Fruit fly (Drosophila melanogaster) whole organism, embryonic: ENCODE results near the gene CG1640.
A peak's percentile ranks its signal among the peaks of the same experiment; 100 is the strongest.

Experiments used
- Aef1 ChIP-seq: fragments of 200-800 bp; sonication (Bioruptor generic); IDR thresholded peaks from 3 replicates; pipeline ENCODE4 v1.3.6; 2022; ENCODE audit warnings: missing biosample characterization, missing genetic modification characterization
- CG10147 ChIP-seq: fragments of 200-800 bp; sonication (Bioruptor generic); optimal IDR thresholded peaks from 2 replicates; lab custom pipeline; 2019; ENCODE audit warnings: missing biosample characterization, mild to moderate bottlenecking, missing genetic modification characterization, moderate library complexity
- CG10267 ChIP-seq: fragments of 200-800 bp; sonication (Bioruptor generic); optimal IDR thresholded peaks from 2 replicates; lab custom pipeline; 2018; ENCODE audit warnings: missing biosample characterization, mild to moderate bottlenecking, missing genetic modification characterization, moderate library complexity
- CG10543 ChIP-seq: fragments of 200-800 bp; sonication (Bioruptor generic); optimal IDR thresholded peaks from 3 replicates; lab custom pipeline; 2017; ENCODE audit warnings: missing biosample characterization, mild to moderate bottlenecking, missing genetic modification characterization, moderate library complexity
- CG10565 ChIP-seq: fragments of 200-800 bp; sonication (Bioruptor generic); optimal IDR thresholded peaks from 3 replicates; lab custom pipeline; 2016; ENCODE audit warnings: missing biosample characterization, mild to moderate bottlenecking, missing genetic modification characterization
- CG10654 ChIP-seq: fragments of 200-800 bp; sonication (Bioruptor generic); optimal IDR thresholded peaks from 2 replicates; lab custom pipeline; 2016; ENCODE audit warnings: missing biosample characterization, missing genetic modification characterization
- CG11247 ChIP-seq: fragments of 200-800 bp; sonication (Bioruptor generic); IDR thresholded peaks from 2 replicates; pipeline ENCODE4 v1.3.6; 2022; ENCODE audit warnings: missing biosample characterization, missing genetic modification characterization
- CG11398 ChIP-seq: fragments of 200-800 bp; sonication (Bioruptor generic); optimal IDR thresholded peaks from 2 replicates; lab custom pipeline; 2016; ENCODE audit warnings: missing biosample characterization, missing genetic modification characterization
- CG11560 ChIP-seq: fragments of 200-800 bp; sonication (Bioruptor generic); IDR thresholded peaks from 3 replicates; pipeline ENCODE4 v1.3.6; 2022; ENCODE audit warnings: missing biosample characterization, missing genetic modification characterization
- CG13123 ChIP-seq: fragments of 200-800 bp; sonication (Bioruptor generic); optimal IDR thresholded peaks from 2 replicates; lab custom pipeline; 2016; ENCODE audit warnings: missing biosample characterization, missing genetic modification characterization
- CG13296 ChIP-seq: fragments of 200-800 bp; sonication (Bioruptor generic); optimal IDR thresholded peaks from 3 replicates; lab custom pipeline; 2018; ENCODE audit warnings: missing biosample characterization, mild to moderate bottlenecking, missing genetic modification characterization
- CG13775 ChIP-seq: fragments of 200-800 bp; sonication (Bioruptor generic); optimal IDR thresholded peaks from 3 replicates; lab custom pipeline; 2017; ENCODE audit warnings: missing biosample characterization, mild to moderate bottlenecking, missing genetic modification characterization
- CG14860 ChIP-seq: fragments of 200-800 bp; sonication (Bioruptor generic); IDR thresholded peaks from 3 replicates; pipeline ENCODE4 v1.3.6; 2022; ENCODE audit warnings: missing biosample characterization, missing genetic modification characterization; ENCODE audit not compliant: partially characterized antibody
- CG17361 ChIP-seq: fragments of 200-800 bp; sonication (Bioruptor generic); IDR thresholded peaks from 3 replicates; pipeline ENCODE4 v1.3.6; 2022; ENCODE audit warnings: missing biosample characterization, missing genetic modification characterization
- CG18764 ChIP-seq: fragments of 200-800 bp; sonication (Bioruptor generic); optimal IDR thresholded peaks from 3 replicates; lab custom pipeline; 2016; ENCODE audit warnings: missing biosample characterization, missing genetic modification characterization
- CG31365 ChIP-seq: fragments of 200-800 bp; sonication (Bioruptor generic); optimal IDR thresholded peaks from 2 replicates; lab custom pipeline; 2018; ENCODE audit warnings: missing biosample characterization, mild to moderate bottlenecking, missing genetic modification characterization
- CG31441 ChIP-seq: fragments of 200-800 bp; sonication (Bioruptor generic); IDR thresholded peaks from 2 replicates; pipeline ENCODE4 v1.3.6; 2022; ENCODE audit warnings: missing biosample characterization, missing genetic modification characterization
- CG32532 ChIP-seq: fragments of 200-800 bp; sonication (Bioruptor generic); IDR thresholded peaks from 2 replicates; pipeline ENCODE4 v1.3.6; 2022; ENCODE audit warnings: missing biosample characterization, missing genetic modification characterization
- CG32772 ChIP-seq: fragments of 200-800 bp; sonication (Bioruptor generic); IDR thresholded peaks from 2 replicates; pipeline ENCODE4 v1.3.6; 2022; ENCODE audit warnings: missing biosample characterization, missing genetic modification characterization
- CG33213 ChIP-seq: fragments of 200-800 bp; sonication (Bioruptor generic); optimal IDR thresholded peaks from 3 replicates; lab custom pipeline; 2016; ENCODE audit warnings: missing biosample characterization, missing genetic modification characterization
- CG33557 ChIP-seq: fragments of 200-800 bp; sonication (Bioruptor generic); optimal IDR thresholded peaks from 2 replicates; lab custom pipeline; 2019; ENCODE audit warnings: missing biosample characterization, mild to moderate bottlenecking, missing genetic modification characterization, moderate library complexity
- CG34376 ChIP-seq: fragments of 200-800 bp; sonication (Bioruptor generic); optimal IDR thresholded peaks from 2 replicates; lab custom pipeline; 2018; ENCODE audit warnings: missing biosample characterization, mild to moderate bottlenecking, missing genetic modification characterization
- CG3995 ChIP-seq: fragments of 200-800 bp; sonication (Bioruptor generic); optimal IDR thresholded peaks from 3 replicates; lab custom pipeline; 2016; ENCODE audit warnings: missing biosample characterization, missing genetic modification characterization
- CG5180 ChIP-seq: fragments of 200-800 bp; sonication (Bioruptor generic); optimal IDR thresholded peaks from 3 replicates; lab custom pipeline; 2017; ENCODE audit warnings: missing biosample characterization, missing genetic modification characterization, mild to moderate bottlenecking, moderate library complexity, missing genetic modification reagents
- CG9215 ChIP-seq: fragments of 200-800 bp; sonication (Bioruptor generic); IDR thresholded peaks from 2 replicates; pipeline ENCODE4 v1.3.6; 2022; ENCODE audit warnings: missing biosample characterization, missing genetic modification characterization
- CG9817 ChIP-seq: fragments of 200-800 bp; sonication (Bioruptor generic); optimal IDR thresholded peaks from 2 replicates; lab custom pipeline; 2018; ENCODE audit warnings: missing biosample characterization, mild to moderate bottlenecking, missing genetic modification characterization, moderate library complexity
- CG9876 ChIP-seq: fragments of 200-800 bp; sonication (Bioruptor generic); optimal IDR thresholded peaks from 2 replicates; lab custom pipeline; 2016; ENCODE audit warnings: missing biosample characterization, missing genetic modification characterization
- D19B ChIP-seq: fragments of 200-800 bp; sonication (Bioruptor generic); optimal IDR thresholded peaks from 2 replicates; lab custom pipeline; 2017; ENCODE audit warnings: missing biosample characterization, mild to moderate bottlenecking, missing genetic modification characterization
- Eip74EF ChIP-seq, 2 experiments: fragments of 200-800 bp in 1 of 2; fragments of >200 bp in 1 of 2; sonication (Bioruptor generic) in 1 of 2; optimal IDR thresholded peaks; 2 replicates each; lab custom pipeline; 2017 to 2019; ENCODE audit warnings: missing biosample characterization in 2 of 2, missing genetic modification characterization in 2 of 2, mild to moderate bottlenecking in 1 of 2, moderate library complexity in 1 of 2
- Fer2 ChIP-seq: fragments of 200-800 bp; sonication (Bioruptor generic); optimal IDR thresholded peaks from 2 replicates; lab custom pipeline; 2018; ENCODE audit warnings: missing biosample characterization, mild to moderate bottlenecking, missing genetic modification characterization, moderate library complexity
- GATAe ChIP-seq: fragments of 200-800 bp; sonication (Bioruptor generic); conservative IDR thresholded peaks from 2 replicates; pipeline ENCODE4 v1.3.6; 2022; ENCODE audit warnings: missing biosample characterization, missing genetic modification characterization
- Max ChIP-seq: fragments of 200-800 bp; sonication (Bioruptor generic); optimal IDR thresholded peaks from 2 replicates; lab custom pipeline; 2016; ENCODE audit warnings: missing biosample characterization, mild to moderate bottlenecking, missing genetic modification characterization
- Ravus ChIP-seq: fragments of 200-800 bp; sonication (Bioruptor generic); IDR thresholded peaks from 2 replicates; pipeline ENCODE4 v1.3.6; 2022; ENCODE audit warnings: missing biosample characterization, missing genetic modification characterization
- Rfx ChIP-seq: fragments of 200-800 bp; sonication (Bioruptor generic); IDR thresholded peaks from 2 replicates; pipeline ENCODE4 v1.3.6; 2022; ENCODE audit warnings: missing biosample characterization, missing genetic modification characterization
- Taf1 ChIP-seq: fragments of 200-800 bp; sonication (Bioruptor generic); IDR thresholded peaks from 2 replicates; pipeline ENCODE4 v1.3.6; 2022; ENCODE audit warnings: missing biosample characterization, missing genetic modification characterization
- Usf ChIP-seq: fragments of 200-800 bp; sonication (Bioruptor generic); optimal IDR thresholded peaks from 2 replicates; lab custom pipeline; 2017; ENCODE audit warnings: missing genotype, missing biosample characterization, missing genetic modification characterization
- Vsx1 ChIP-seq: fragments of 200-800 bp; sonication (Bioruptor generic); optimal IDR thresholded peaks from 2 replicates; lab custom pipeline; 2017; ENCODE audit warnings: missing biosample characterization, mild to moderate bottlenecking, missing genetic modification characterization, missing genetic modification reagents
- ab ChIP-seq: fragments of 200-800 bp; sonication (Bioruptor generic); optimal IDR thresholded peaks from 2 replicates; lab custom pipeline; 2016; ENCODE audit warnings: missing biosample characterization, missing genetic modification characterization
- ash1 ChIP-seq: fragments of 200-800 bp; sonication (Bioruptor generic); optimal IDR thresholded peaks from 2 replicates; lab custom pipeline; 2018; ENCODE audit warnings: missing biosample characterization, mild to moderate bottlenecking, missing genetic modification characterization
- bab2 ChIP-seq: fragments of 200-800 bp; sonication (Bioruptor generic); optimal IDR thresholded peaks from 2 replicates; lab custom pipeline; 2016; ENCODE audit warnings: missing biosample characterization, missing genetic modification characterization
- cg ChIP-seq: fragments of 200-800 bp; sonication (Bioruptor generic); optimal IDR thresholded peaks from 3 replicates; lab custom pipeline; 2019; ENCODE audit warnings: missing biosample characterization, mild to moderate bottlenecking, missing genetic modification characterization, moderate library complexity
- dimm ChIP-seq: fragments of 200-800 bp; sonication (Bioruptor generic); IDR thresholded peaks from 2 replicates; pipeline ENCODE4 v1.3.6; 2022; ENCODE audit warnings: missing biosample characterization, missing genetic modification characterization
- dmrt11E ChIP-seq: fragments of 200-800 bp; sonication (Bioruptor generic); optimal IDR thresholded peaks from 3 replicates; lab custom pipeline; 2018; ENCODE audit warnings: missing biosample characterization, mild to moderate bottlenecking, missing genetic modification characterization, moderate library complexity
- gem ChIP-seq: fragments of 200-800 bp; sonication (Bioruptor generic); optimal IDR thresholded peaks from 2 replicates; lab custom pipeline; 2019; ENCODE audit warnings: missing biosample characterization, mild to moderate bottlenecking, missing genetic modification characterization, moderate library complexity
- grn ChIP-seq: fragments of 200-800 bp; sonication (Bioruptor generic); optimal IDR thresholded peaks from 3 replicates; lab custom pipeline; 2017; ENCODE audit warnings: missing biosample characterization, missing genetic modification characterization
- hb ChIP-seq: fragments of 200-800 bp; sonication (Bioruptor generic); IDR thresholded peaks from 3 replicates; pipeline ENCODE4 v1.3.6; 2022; ENCODE audit warnings: missing biosample characterization, missing genetic modification characterization; ENCODE audit not compliant: partially characterized antibody
- ken ChIP-seq: fragments of 200-800 bp; sonication (Bioruptor generic); IDR thresholded peaks from 3 replicates; pipeline ENCODE4 v1.3.6; 2022; ENCODE audit warnings: missing biosample characterization, missing genetic modification characterization
- pho ChIP-seq: fragments of 200-800 bp; sonication (Bioruptor generic); optimal IDR thresholded peaks from 2 replicates; lab custom pipeline; 2016; ENCODE audit warnings: missing biosample characterization, missing genetic modification characterization
- phol ChIP-seq: fragments of 200-800 bp; sonication (Bioruptor generic); optimal IDR thresholded peaks from 3 replicates; lab custom pipeline; 2018; ENCODE audit warnings: missing biosample characterization, mild to moderate bottlenecking, missing genetic modification characterization, moderate library complexity
- slou ChIP-seq: fragments of 200-800 bp; sonication (Bioruptor generic); optimal IDR thresholded peaks from 3 replicates; lab custom pipeline; 2016; ENCODE audit warnings: missing biosample characterization, missing genetic modification characterization
- trem ChIP-seq: fragments of 200-800 bp; optimal IDR thresholded peaks from 3 replicates; lab custom pipeline; 2019; ENCODE audit warnings: missing biosample characterization, mild to moderate bottlenecking, missing genetic modification characterization, moderate library complexity

The CG1640 gene

dm6 chrX:13368149-13368548, 2.3 kb upstream of the CG1640 start, which contains the start of gene dmrt11E (continued):
- TF ChIP-seq CG13123 (GFP tag; lab: Kevin White, UChicago): no peak
- TF ChIP-seq Vsx1 (GFP tag; lab: Kevin White, UChicago): no peak
- TF ChIP-seq gem (tag; lab: Kevin White, UChicago): peak; percentile 82
- TF ChIP-seq cg: no peak
- TF ChIP-seq dmrt11E: peak; percentile 98
- TF ChIP-seq CG9215: 0 out of 2 replicates have a peak, but pooled peaks have one; percentile 20
- no peak for TF ChIP-seq bab2 (GFP tag; lab: Kevin White, UChicago)
- TF ChIP-seq CG33213: no peak
- TF ChIP-seq CG31365: no peak
- no peak for TF ChIP-seq CG11247 (GFP tag; lab: Robert Waterston, UW)
- no peak for TF ChIP-seq CG11560 (tag; lab: Robert Waterston, UW)
- peak; percentile 49 for TF ChIP-seq CG9817 (tag; lab: Kevin White, UChicago)
- TF ChIP-seq Usf (GFP tag; lab: Kevin White, UChicago): peak; percentile 22
- TF ChIP-seq CG10147: no peak
- TF ChIP-seq Fer2: no peak
- TF ChIP-seq CG11398: no peak
- TF ChIP-seq slou (GFP tag; lab: Kevin White, UChicago): no peak
- no peak for TF ChIP-seq pho (GFP tag; lab: Kevin White, UChicago)
- no peak for TF ChIP-seq Rfx (GFP tag; lab: Robert Waterston, UW)
- no peak for TF ChIP-seq Ravus (GFP tag; lab: Robert Waterston, UW)
- no peak for TF ChIP-seq CG32532 (GFP tag; lab: Robert Waterston, UW)
- TF ChIP-seq CG10565 (GFP tag; lab: Kevin White, UChicago): no peak
- no peak for TF ChIP-seq CG14860 (GFP tag; lab: Robert Waterston, UW)
- TF ChIP-seq CG10543 (GFP tag; lab: Kevin White, UChicago): no peak
- peak; percentile 18 for TF ChIP-seq CG13775 (GFP tag; lab: Kevin White, UChicago)
- TF ChIP-seq CG17361 (GFP tag; lab: Robert Waterston, UW): peak; percentile 74
- TF ChIP-seq phol (tag; lab: Kevin White, UChicago): peak; percentile 78
- no peak for TF ChIP-seq ab
- TF ChIP-seq CG13296: no peak
- TF ChIP-seq CG5180 (GFP tag; lab: Kevin White, UChicago): peak; percentile 26
- TF ChIP-seq grn (GFP tag; lab: Kevin White, UChicago): no peak
- TF ChIP-seq CG10267 (tag; lab: Kevin White, UChicago): peak; percentile 71
- no peak for TF ChIP-seq GATAe (GFP tag; lab: Robert Waterston, UW)
- TF ChIP-seq Max (GFP tag; lab: Kevin White, UChicago): no peak
- TF ChIP-seq CG34376: no peak
- peak; percentile 77 for TF ChIP-seq CG31441 (GFP tag; lab: Robert Waterston, UW)
- no peak for TF ChIP-seq dimm
- TF ChIP-seq CG3995 (GFP tag; lab: Kevin White, UChicago): no peak
- TF ChIP-seq Aef1 (GFP tag; lab: Robert Waterston, UW): no peak
- TF ChIP-seq CG9876 (GFP tag; lab: Kevin White, UChicago): no peak
- no peak for TF ChIP-seq Taf1 (GFP tag; lab: Robert Waterston, UW)
- peak; percentile 76 for TF ChIP-seq CG33557 (GFP tag; lab: Kevin White, UChicago)
- TF ChIP-seq ken (GFP tag; lab: Robert Waterston, UW): peak; percentile 59; the same call in 1 of the 3 replicates
- no peak for TF ChIP-seq D19B (GFP tag; lab: Kevin White, UChicago)
- TF ChIP-seq trem: peak; percentile 65
- TF ChIP-seq CG10654: peak; percentile 45
- peak in 1 of 2 experiments; percentile 41 for TF ChIP-seq Eip74EF (GFP tag; optimal IDR thresholded peaks at IDR 0.05; lab: Kevin White, UChicago)
- peak; percentile 58; the same call in 1 of the 2 replicates for TF ChIP-seq CG32772 (GFP tag; lab: Robert Waterston, UW)
- TF ChIP-seq hb: no peak
- TF ChIP-seq ash1 (GFP tag; lab: Kevin White, UChicago): no peak
- TF ChIP-seq CG18764 (GFP tag; lab: Kevin White, UChicago): peak; percentile 20
